Worm (Caenorhabditis elegans) whole organism, young adult: ENCODE results near the gene bas-1.

Experiments used
- B0019.2 ChIP-seq: fragments of 200-800 bp; sonication (Bioruptor generic); conservative IDR thresholded peaks from 2 replicates; pipeline ENCODE4 v1.3.6; 2022; ENCODE audit warnings: missing genetic modification reagents, missing genetic modification characterization, missing compliant biosample characterization
- F39B2.1 ChIP-seq: fragments of 200-800 bp; sonication (Bioruptor generic); IDR thresholded peaks from 2 replicates; pipeline ENCODE4 v1.3.6; 2022; ENCODE audit warnings: missing genetic modification reagents, missing genetic modification characterization, missing compliant biosample characterization
- F49E8.2 ChIP-seq: sonication (generic microtip); optimal IDR thresholded peaks from 3 replicates; lab custom pipeline; 2017; ENCODE audit warnings: missing genetic modification characterization, mild to moderate bottlenecking, missing compliant biosample characterization, antibody characterized with exemption, moderate library complexity; ENCODE audit not compliant: insufficient read depth
- K11D2.4 ChIP-seq: fragments of 200-800 bp; sonication (Bioruptor generic); IDR thresholded peaks from 2 replicates; pipeline ENCODE4 v1.3.6; 2022; ENCODE audit warnings: missing genetic modification reagents, missing genetic modification characterization, missing compliant biosample characterization
- Y53F4B.3 ChIP-seq: fragments of 200-800 bp; sonication (Bioruptor generic); IDR thresholded peaks from 2 replicates; pipeline ENCODE4 v1.3.6; 2022; ENCODE audit warnings: missing genetic modification reagents, missing genetic modification characterization, missing compliant biosample characterization
- Y53G8AR.9 ChIP-seq: fragments of 200-800 bp; sonication (Bioruptor generic); conservative IDR thresholded peaks from 2 replicates; pipeline ENCODE4 v1.3.6; 2022; ENCODE audit warnings: missing genetic modification reagents, missing genetic modification characterization, missing compliant biosample characterization
- Y56A3A.18 ChIP-seq: fragments of 200-800 bp; sonication (Bioruptor generic); IDR thresholded peaks from 2 replicates; pipeline ENCODE4 v1.3.6; 2022; ENCODE audit warnings: missing genetic modification reagents, missing genetic modification characterization, missing compliant biosample characterization
- athp-1 ChIP-seq: sonication (generic microtip); optimal IDR thresholded peaks from 2 replicates; lab custom pipeline; 2017; ENCODE audit warnings: mild to moderate bottlenecking, missing genetic modification characterization, missing compliant biosample characterization
- attf-5 ChIP-seq: fragments of 200-800 bp; sonication (Bioruptor generic); optimal IDR thresholded peaks from 2 replicates; lab custom pipeline; 2018; ENCODE audit warnings: mild to moderate bottlenecking, missing genetic modification characterization, missing compliant biosample characterization
- bed-1 ChIP-seq: fragments of 200-800 bp; sonication (Bioruptor generic); IDR thresholded peaks from 2 replicates; pipeline ENCODE4 v1.3.6; 2022; ENCODE audit warnings: missing genetic modification reagents, missing genetic modification characterization, missing compliant biosample characterization
- bed-2 ChIP-seq: fragments of 200-800 bp; sonication (Bioruptor generic); IDR thresholded peaks from 2 replicates; pipeline ENCODE4 v1.3.6; 2022; ENCODE audit warnings: missing genetic modification reagents, missing genetic modification characterization, missing compliant biosample characterization
- ccch-3 ChIP-seq: fragments of 200-800 bp; sonication (Bioruptor generic); optimal IDR thresholded peaks from 2 replicates; lab custom pipeline; 2018; ENCODE audit warnings: mild to moderate bottlenecking, missing genetic modification characterization, missing compliant biosample characterization
- cebp-1 ChIP-seq, 2 experiments: fragments of 200-800 bp in 1 of 2; sonication (Bioruptor generic) in 1 of 2; sonication (generic microtip) in 1 of 2; IDR thresholded peaks in 1 of 2; optimal IDR thresholded peaks in 1 of 2; 2 replicates each; pipeline versions ENCODE4 v1.3.6 to Lab custom; 2017 to 2022; ENCODE audit warnings: missing compliant biosample characterization in 2 of 2, missing genetic modification characterization in 2 of 2, mild to moderate bottlenecking in 1 of 2, missing genetic modification reagents in 1 of 2, moderate library complexity in 1 of 2
- cebp-2 ChIP-seq: fragments of 200-800 bp; sonication (Bioruptor generic); IDR thresholded peaks from 2 replicates; pipeline ENCODE4 v1.3.6; 2022; ENCODE audit warnings: missing genetic modification characterization, missing compliant biosample characterization
- ceh-91 ChIP-seq: fragments of 200-800 bp; sonication (Bioruptor generic); IDR thresholded peaks from 2 replicates; pipeline ENCODE4 v1.3.6; 2022; ENCODE audit warnings: missing genetic modification reagents, missing genetic modification characterization, missing compliant biosample characterization
- die-1 ChIP-seq: sonication (generic microtip); optimal IDR thresholded peaks from 2 replicates; lab custom pipeline; 2016; ENCODE audit warnings: missing genotype, mild to moderate bottlenecking, missing genetic modification characterization, missing compliant biosample characterization
- efl-1 ChIP-seq: fragments of 150-350 bp; optimal IDR thresholded peaks from 2 replicates; lab custom pipeline; 2014; ENCODE audit warnings: missing biosample characterization, missing genetic modification reagents, missing genetic modification characterization
- egrh-3 ChIP-seq: fragments of 200-800 bp; sonication (Bioruptor generic); IDR thresholded peaks from 2 replicates; pipeline ENCODE4 v1.3.6; 2022; ENCODE audit warnings: missing genetic modification reagents, missing genetic modification characterization, missing compliant biosample characterization
- fkh-3 ChIP-seq: sonication (generic microtip); optimal IDR thresholded peaks from 2 replicates; lab custom pipeline; 2016; ENCODE audit warnings: mild to moderate bottlenecking, missing genetic modification characterization, missing compliant biosample characterization
- hlh-12 ChIP-seq: sonication (generic microtip); optimal IDR thresholded peaks from 2 replicates; lab custom pipeline; 2016; ENCODE audit warnings: missing genetic modification characterization, missing compliant biosample characterization
- lin-35 ChIP-seq, 3 experiments: fragments of 150-350 bp in 2 of 3; sonication (generic microtip) in 1 of 3; optimal IDR thresholded peaks; 2 replicates each; lab custom pipeline; 2014 to 2018; ENCODE audit warnings: missing biosample characterization in 3 of 3, missing genetic modification characterization in 3 of 3, missing genetic modification reagents in 3 of 3
- lin-40 ChIP-seq: sonication (generic microtip); optimal IDR thresholded peaks from 2 replicates; lab custom pipeline; 2016; ENCODE audit warnings: missing genetic modification characterization, mild to moderate bottlenecking, missing compliant biosample characterization, missing genotype, missing genetic modification reagents
- lsl-1 ChIP-seq: fragments of 200-800 bp; sonication (Bioruptor generic); optimal IDR thresholded peaks from 2 replicates; lab custom pipeline; 2018; ENCODE audit warnings: mild to moderate bottlenecking, missing genetic modification characterization, moderate library complexity, missing compliant biosample characterization
- lsy-27 ChIP-seq: sonication (generic microtip); optimal IDR thresholded peaks from 2 replicates; lab custom pipeline; 2017; ENCODE audit warnings: missing genetic modification characterization, mild to moderate bottlenecking, missing compliant biosample characterization, antibody characterized with exemption, missing genotype, borderline replicate concordance; ENCODE audit not compliant: insufficient read depth
- madf-6 ChIP-seq: fragments of 200-800 bp; sonication (Bioruptor generic); IDR thresholded peaks from 2 replicates; pipeline ENCODE4 v1.3.6; 2022; ENCODE audit warnings: missing genetic modification reagents, missing genetic modification characterization, missing compliant biosample characterization
- mcd-1 ChIP-seq: fragments of 200-800 bp; sonication (Bioruptor generic); IDR thresholded peaks from 2 replicates; pipeline ENCODE4 v1.3.6; 2022; ENCODE audit warnings: missing genetic modification reagents, missing genetic modification characterization, missing compliant biosample characterization
- mel-28 ChIP-seq: sonication (generic microtip); optimal IDR thresholded peaks from 2 replicates; lab custom pipeline; 2016; ENCODE audit warnings: borderline replicate concordance, mild to moderate bottlenecking, missing genetic modification characterization, missing compliant biosample characterization
- nfya-2 ChIP-seq: fragments of 200-800 bp; sonication (Bioruptor generic); IDR thresholded peaks from 2 replicates; pipeline ENCODE4 v1.3.6; 2022; ENCODE audit warnings: missing genetic modification reagents, missing genetic modification characterization, missing compliant biosample characterization
- nfyb-1 ChIP-seq: fragments of 200-800 bp; sonication (Bioruptor generic); IDR thresholded peaks from 2 replicates; pipeline ENCODE4 v1.3.6; 2022; ENCODE audit warnings: missing genetic modification reagents, missing genetic modification characterization, missing compliant biosample characterization
- nhr-90 ChIP-seq: sonication (generic microtip); optimal IDR thresholded peaks from 2 replicates; lab custom pipeline; 2016; ENCODE audit warnings: missing genotype, mild to moderate bottlenecking, missing genetic modification characterization, missing compliant biosample characterization
- sea-2 ChIP-seq: fragments of 200-800 bp; sonication (Bioruptor generic); IDR thresholded peaks from 2 replicates; pipeline ENCODE4 v1.3.6; 2022; ENCODE audit warnings: missing genetic modification characterization, missing compliant biosample characterization
- snpc-1.1 ChIP-seq: sonication (generic microtip); optimal IDR thresholded peaks from 2 replicates; lab custom pipeline; 2017; ENCODE audit warnings: missing genetic modification characterization, mild to moderate bottlenecking, missing compliant biosample characterization, antibody characterized with exemption, moderate library complexity, missing genotype, missing genetic modification reagents; ENCODE audit not compliant: insufficient read depth
- snpc-1.3 ChIP-seq: sonication (generic microtip); optimal IDR thresholded peaks from 2 replicates; lab custom pipeline; 2017; ENCODE audit warnings: missing genetic modification characterization, mild to moderate bottlenecking, missing compliant biosample characterization, antibody characterized with exemption, moderate library complexity, missing genotype, missing genetic modification reagents; ENCODE audit not compliant: insufficient read depth
- snpc-4 ChIP-seq, 5 experiments: fragments of 150-350 bp in 1 of 5; sonication (generic microtip) in 4 of 5; optimal IDR thresholded peaks; 2 replicates each; lab custom pipeline; 2014 to 2018; ENCODE audit warnings: missing genetic modification characterization in 5 of 5, missing biosample characterization in 3 of 5, antibody characterized with exemption in 2 of 5, mild to moderate bottlenecking in 2 of 5, missing compliant biosample characterization in 2 of 5, missing genotype in 2 of 5, moderate library complexity in 2 of 5, missing genetic modification reagents in 1 of 5
- somi-1 ChIP-seq: fragments of 200-800 bp; sonication (Bioruptor generic); optimal IDR thresholded peaks from 2 replicates; lab custom pipeline; 2018; ENCODE audit warnings: mild to moderate bottlenecking, missing genetic modification characterization, missing compliant biosample characterization
- sptf-2 ChIP-seq: fragments of 200-800 bp; sonication (Bioruptor generic); optimal IDR thresholded peaks from 2 replicates; lab custom pipeline; 2018; ENCODE audit warnings: mild to moderate bottlenecking, missing genetic modification characterization, missing compliant biosample characterization
- zfh-2 ChIP-seq: fragments of 200-800 bp; sonication (Bioruptor generic); conservative IDR thresholded peaks from 2 replicates; pipeline ENCODE4 v1.3.6; 2022; ENCODE audit warnings: missing genetic modification reagents, missing genetic modification characterization, missing compliant biosample characterization
- zim-3 ChIP-seq: sonication (generic microtip); optimal IDR thresholded peaks from 2 replicates; lab custom pipeline; 2017; ENCODE audit warnings: mild to moderate bottlenecking, missing genetic modification characterization, moderate library complexity, missing compliant biosample characterization

bas-1 gene

ce11 chrIII:5629225-5629624 lies 17.2 kb downstream of the bas-1 start:
- TF ChIP-seq somi-1: no peak
- TF ChIP-seq lsy-27: no peak
- TF ChIP-seq zim-3 (tag; lab: Kevin White, UChicago): no peak
- no peak for TF ChIP-seq ccch-3
- TF ChIP-seq B0019.2 (GFP tag; lab: Robert Waterston, UW): no peak
- no peak for TF ChIP-seq lin-40
- TF ChIP-seq athp-1: no peak
- no peak for TF ChIP-seq mcd-1 (GFP tag; lab: Robert Waterston, UW)
- no peak for TF ChIP-seq F49E8.2
- no peak for TF ChIP-seq snpc-1.3 (tag; lab: Kevin White, UChicago)
- TF ChIP-seq cebp-2: no peak
- TF ChIP-seq mel-28 (tag; lab: Kevin White, UChicago): no peak
- TF ChIP-seq bed-1 (GFP tag; lab: Robert Waterston, UW): no peak

- no peak for TF ChIP-seq Y53G8AR.9 (GFP tag; lab: Robert Waterston, UW)
- no peak for TF ChIP-seq attf-5 (GFP tag; lab: Kevin White, UChicago)
- TF ChIP-seq bed-2 (GFP tag; lab: Robert Waterston, UW): no peak
- no peak for TF ChIP-seq Y56A3A.18
- TF ChIP-seq madf-6 (GFP tag; lab: Robert Waterston, UW): no peak
- TF ChIP-seq lsy-27: no peak
- no peak for TF ChIP-seq hlh-12 (tag; lab: Kevin White, UChicago)
- TF ChIP-seq mcd-1 (GFP tag; lab: Robert Waterston, UW): no peak
- no peak for TF ChIP-seq zfh-2 (GFP tag; lab: Robert Waterston, UW)
- no peak for TF ChIP-seq lsl-1 (GFP tag; lab: Kevin White, UChicago)
- TF ChIP-seq egrh-3: no peak
- no peak for TF ChIP-seq die-1 (tag; lab: Kevin White, UChicago)
- no peak for TF ChIP-seq F39B2.1 (GFP tag; lab: Robert Waterston, UW)
- TF ChIP-seq ceh-91 (GFP tag; lab: Robert Waterston, UW): no peak
- no peak for TF ChIP-seq fkh-3
Measured at ce11 chrIII:5630350-5630749, 18.3 kb downstream of the bas-1 start.

- TF ChIP-seq snpc-4 (GFP tag; optimal IDR thresholded peaks at IDR 0.05; lab: Kevin White, UChicago) (peak; percentile 50), snpc-4 (tag; optimal IDR thresholded peaks at IDR 0.05; lab: Kevin White, UChicago) (peak; percentile 48 to 82 (median 80)), nhr-90 (tag; lab: Kevin White, UChicago) (no peak), lin-35 (GFP tag; optimal IDR thresholded peaks at IDR 0.05; lab: Kevin White, UChicago) (peak in 1 of 3 experiments; percentile 10), nfyb-1 (GFP tag; lab: Robert Waterston, UW) (0 out of 2 replicates have a peak, but pooled peaks have one; percentile 35)
Measured at ce11 chrIII:5632426-5632976, 20.4 kb downstream of the bas-1 start.

- TF ChIP-seq athp-1: no peak
- no peak for TF ChIP-seq K11D2.4 (GFP tag; lab: Robert Waterston, UW)
- no peak for TF ChIP-seq efl-1 (GFP tag; lab: Kevin White, UChicago)
- no peak for TF ChIP-seq Y53F4B.3
- no peak for TF ChIP-seq cebp-1 (GFP tag; IDR thresholded peaks at IDR 0.05; lab: Robert Waterston, UW)
- no peak for TF ChIP-seq cebp-1 (tag; optimal IDR thresholded peaks at IDR 0.05; lab: Kevin White, UChicago)
- no peak for TF ChIP-seq snpc-1.1 (tag; lab: Kevin White, UChicago)
- TF ChIP-seq zim-3 (tag; lab: Kevin White, UChicago): no peak
- no peak for TF ChIP-seq lsy-27
- TF ChIP-seq sea-2 (GFP tag; lab: Robert Waterston, UW): no peak
- no peak for TF ChIP-seq nfya-2
- TF ChIP-seq sptf-2 (GFP tag; lab: Kevin White, UChicago): no peak
Measured at ce11 chrIII:5634509-5634908, 22.4 kb downstream of the bas-1 start.
